Worm (Caenorhabditis elegans) whole organism, mixed stage, embryonic: ENCODE results near the gene acly-1.

Experiments
- ceh-39 ChIP-seq: fragments of 150-350 bp; optimal IDR thresholded peaks from 2 replicates; lab custom pipeline; 2014; ENCODE audit warnings: missing biosample characterization, missing genetic modification characterization
- unc-39 ChIP-seq: fragments of 150-350 bp; optimal IDR thresholded peaks from 2 replicates; lab custom pipeline; 2014; ENCODE audit warnings: missing biosample characterization, missing genetic modification characterization
- ztf-11 ChIP-seq: fragments of 150-350 bp; optimal IDR thresholded peaks from 2 replicates; lab custom pipeline; 2014; ENCODE audit warnings: missing biosample characterization, missing genetic modification characterization

DNA sequence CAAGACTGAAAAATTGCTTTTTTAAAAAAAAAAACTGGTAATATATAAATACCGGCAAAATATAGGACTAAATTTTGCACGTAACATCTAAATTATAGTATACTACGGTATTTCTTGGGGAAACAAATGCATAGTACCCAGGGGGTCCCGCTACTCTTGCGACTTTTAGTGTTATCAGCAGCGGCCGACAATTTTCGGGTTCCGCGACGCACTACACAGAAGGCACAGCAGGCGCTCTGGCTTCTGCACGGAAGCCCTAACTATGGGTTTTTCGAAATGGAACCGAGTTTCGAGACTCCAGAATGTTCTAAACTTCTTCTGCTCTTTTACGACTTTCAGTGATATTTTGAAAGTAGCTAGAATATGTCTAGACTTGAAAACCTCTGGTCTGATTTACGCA lies 37.2 kb downstream of the acly-1 start:
- TF ChIP-seq ceh-39 (tag; lab: Kevin White, UChicago) (no peak), unc-39 (no peak), ztf-11 (tag; lab: Kevin White, UChicago) (no peak)
